Worm (Caenorhabditis elegans): ENCODE data around the gene fbxc-32.

- TF ChIP-seq F49E8.2 (tag; optimal IDR thresholded peaks at IDR 0.05; ENCODE audit: borderline replicate concordance) (no peak), zag-1 (tag; optimal IDR thresholded peaks at IDR 0.05) (no peak)
Measured at ce11 chrII:909554-909953, 38.4 kb downstream of the fbxc-32 start, which contains the start of the genes fbxc-24 and fbxc-27.

All from whole organism, L4 larva.